Worm (Caenorhabditis elegans) whole organism, L4/young adult: Measurements from ENCODE around the gene F59E11.5.

Experiments
- dao-5 ChIP-seq: sonication (generic microtip); optimal IDR thresholded peaks from 2 replicates; lab custom pipeline; 2016; ENCODE audit warnings: missing genotype, missing genetic modification characterization, moderate library complexity, missing compliant biosample characterization
- him-1 ChIP-seq: sonication (generic microtip); optimal IDR thresholded peaks from 2 replicates; lab custom pipeline; 2016; ENCODE audit warnings: missing genotype, missing genetic modification reagents, missing genetic modification characterization, missing compliant biosample characterization

ce11 chrV:9018871-9019270 is 24.0 kb downstream of the F59E11.5 start:
- no peak for TF ChIP-seq dao-5 (tag; lab: Kevin White, UChicago)
- no peak for TF ChIP-seq him-1
